Fruit fly (Drosophila melanogaster) whole organism, embryonic: Measurements from ENCODE around the gene CG34408.
A peak's percentile ranks its signal among the peaks of the same experiment; 100 is the strongest.

Experiments used
- Adf1 ChIP-seq: fragments of 200-800 bp; sonication (Bioruptor generic); IDR thresholded peaks from 2 replicates; pipeline ENCODE4 v1.3.6; 2022; ENCODE audit warnings: missing biosample characterization, missing genetic modification characterization
- Awh ChIP-seq: fragments of 200-800 bp; sonication (Bioruptor generic); IDR thresholded peaks from 2 replicates; pipeline ENCODE4, ENCODE4 v1.3.6; 2022; ENCODE audit warnings: missing biosample characterization, missing genetic modification characterization
- CG10654 ChIP-seq: fragments of 200-800 bp; sonication (Bioruptor generic); optimal IDR thresholded peaks from 2 replicates; lab custom pipeline; 2016; ENCODE audit warnings: missing biosample characterization, missing genetic modification characterization
- CG11247 ChIP-seq: fragments of 200-800 bp; sonication (Bioruptor generic); IDR thresholded peaks from 2 replicates; pipeline ENCODE4 v1.3.6; 2022; ENCODE audit warnings: missing biosample characterization, missing genetic modification characterization
- CG11398 ChIP-seq: fragments of 200-800 bp; sonication (Bioruptor generic); optimal IDR thresholded peaks from 2 replicates; lab custom pipeline; 2016; ENCODE audit warnings: missing biosample characterization, missing genetic modification characterization
- CG11560 ChIP-seq: fragments of 200-800 bp; sonication (Bioruptor generic); IDR thresholded peaks from 3 replicates; pipeline ENCODE4 v1.3.6; 2022; ENCODE audit warnings: missing biosample characterization, missing genetic modification characterization
- CG14667 ChIP-seq: fragments of 200-800 bp; sonication (Bioruptor generic); IDR thresholded peaks from 2 replicates; pipeline ENCODE4 v1.3.6; 2022; ENCODE audit warnings: missing biosample characterization, missing genetic modification characterization
- CG15073 ChIP-seq: fragments of 200-800 bp; sonication (Bioruptor generic); optimal IDR thresholded peaks from 2 replicates; lab custom pipeline; 2016; ENCODE audit warnings: missing biosample characterization, missing genetic modification characterization
- CG15479 ChIP-seq: fragments of 200-800 bp; sonication (Bioruptor generic); optimal IDR thresholded peaks from 3 replicates; lab custom pipeline; 2019; ENCODE audit warnings: missing biosample characterization, mild to moderate bottlenecking, missing genetic modification characterization, moderate library complexity
- CG17385 ChIP-seq: fragments of 200-800 bp; sonication (Bioruptor generic); optimal IDR thresholded peaks from 3 replicates; lab custom pipeline; 2018; ENCODE audit warnings: missing biosample characterization, mild to moderate bottlenecking, missing genetic modification characterization
- CG17912 ChIP-seq: fragments of 200-800 bp; sonication (Bioruptor generic); optimal IDR thresholded peaks from 2 replicates; lab custom pipeline; 2018; ENCODE audit warnings: missing biosample characterization, mild to moderate bottlenecking, missing genetic modification characterization
- CG1832 ChIP-seq: fragments of 200-800 bp; sonication (Bioruptor generic); optimal IDR thresholded peaks from 2 replicates; lab custom pipeline; 2017; ENCODE audit warnings: missing biosample characterization, mild to moderate bottlenecking, missing genetic modification characterization, inconsistent platforms
- CG42726 ChIP-seq: fragments of 200-800 bp; sonication (Bioruptor generic); IDR thresholded peaks from 2 replicates; pipeline ENCODE4 v1.3.6; 2022; ENCODE audit warnings: missing biosample characterization, missing genetic modification characterization; ENCODE audit not compliant: partially characterized antibody
- CG4360 ChIP-seq: fragments of 200-800 bp; sonication (Bioruptor generic); IDR thresholded peaks from 2 replicates; pipeline ENCODE4 v1.3.6; 2022; ENCODE audit warnings: missing biosample characterization, missing genetic modification characterization
- CG5245 ChIP-seq: fragments of 200-800 bp; sonication (Bioruptor generic); optimal IDR thresholded peaks from 3 replicates; lab custom pipeline; 2016; ENCODE audit warnings: missing biosample characterization, missing genetic modification characterization
- CG7556 ChIP-seq: fragments of 200-800 bp; sonication (Bioruptor generic); optimal IDR thresholded peaks from 2 replicates; lab custom pipeline; 2017; ENCODE audit warnings: missing biosample characterization, mild to moderate bottlenecking, missing genetic modification characterization
- CG8944 ChIP-seq: fragments of 200-800 bp; sonication (Bioruptor generic); optimal IDR thresholded peaks from 3 replicates; lab custom pipeline; 2016; ENCODE audit warnings: missing biosample characterization, missing genetic modification characterization
- CG9797 ChIP-seq: fragments of 200-800 bp; sonication (Bioruptor generic); optimal IDR thresholded peaks from 3 replicates; lab custom pipeline; 2018; ENCODE audit warnings: missing biosample characterization, mild to moderate bottlenecking, missing genetic modification characterization
- D19A ChIP-seq: fragments of 200-800 bp; optimal IDR thresholded peaks from 3 replicates; lab custom pipeline; 2019; ENCODE audit warnings: missing biosample characterization, mild to moderate bottlenecking, missing genetic modification characterization, moderate library complexity
- Doc2 ChIP-seq: fragments of 200-800 bp; sonication (Bioruptor generic); IDR thresholded peaks from 2 replicates; pipeline ENCODE4 v1.3.6; 2022; ENCODE audit warnings: missing biosample characterization, missing genetic modification characterization
- Dref ChIP-seq: fragments of 200-800 bp; sonication (Bioruptor generic); IDR thresholded peaks from 2 replicates; pipeline ENCODE4 v1.3.6; 2022; ENCODE audit warnings: missing biosample characterization, missing genetic modification characterization
- E2f2 ChIP-seq: fragments of 200-800 bp; sonication (Bioruptor generic); IDR thresholded peaks from 2 replicates; pipeline ENCODE4 v1.3.6; 2022; ENCODE audit warnings: missing biosample characterization, missing genetic modification characterization
- Elba2 ChIP-seq: fragments of 200-800 bp; sonication (Bioruptor generic); optimal IDR thresholded peaks from 3 replicates; lab custom pipeline; 2016; ENCODE audit warnings: missing biosample characterization, missing genetic modification characterization
- Hmr ChIP-seq: fragments of 200-800 bp; sonication (Bioruptor generic); optimal IDR thresholded peaks from 3 replicates; lab custom pipeline; 2017; ENCODE audit warnings: mild to moderate bottlenecking, missing biosample characterization, missing genetic modification reagents, missing genetic modification characterization
- Hr3 ChIP-seq: fragments of 200-800 bp; sonication (Bioruptor generic); optimal IDR thresholded peaks from 3 replicates; lab custom pipeline; 2016; ENCODE audit warnings: missing biosample characterization, missing genetic modification characterization
- Kr ChIP-seq: fragments of 200-800 bp; sonication (Bioruptor generic); optimal IDR thresholded peaks from 2 replicates; lab custom pipeline; 2017; ENCODE audit warnings: missing biosample characterization, mild to moderate bottlenecking, missing genetic modification characterization
- Max ChIP-seq: fragments of 200-800 bp; sonication (Bioruptor generic); optimal IDR thresholded peaks from 2 replicates; lab custom pipeline; 2016; ENCODE audit warnings: missing biosample characterization, mild to moderate bottlenecking, missing genetic modification characterization
- Med ChIP-seq: fragments of 200-800 bp; sonication (Bioruptor generic); peaks from one replicate; lab custom pipeline; 2016; ENCODE audit warnings: missing biosample characterization, missing genetic modification characterization, mild to moderate bottlenecking, inconsistent platforms, moderate library complexity
- Mes4 ChIP-seq: fragments of 200-800 bp; sonication (Bioruptor generic); optimal IDR thresholded peaks from 2 replicates; lab custom pipeline; 2016; ENCODE audit warnings: missing biosample characterization, missing genetic modification characterization
- Myb ChIP-seq: fragments of 200-800 bp; sonication (Bioruptor generic); optimal IDR thresholded peaks from 2 replicates; lab custom pipeline; 2016; ENCODE audit warnings: missing biosample characterization, missing genetic modification characterization
- NfI ChIP-seq: fragments of 200-800 bp; sonication (Bioruptor generic); optimal IDR thresholded peaks from 3 replicates; lab custom pipeline; 2018; ENCODE audit warnings: missing biosample characterization, mild to moderate bottlenecking, missing genetic modification characterization, moderate library complexity
- Pdp1 ChIP-seq, 2 experiments: fragments of 200-800 bp; sonication (Bioruptor generic); optimal IDR thresholded peaks; 3 replicates each; lab custom pipeline; 2016; ENCODE audit warnings: missing biosample characterization in 2 of 2, missing genetic modification characterization in 2 of 2, mild to moderate bottlenecking in 1 of 2, moderate library complexity in 1 of 2
- al ChIP-seq: fragments of 200-800 bp; sonication (Bioruptor generic); IDR thresholded peaks from 2 replicates; pipeline ENCODE4 v1.3.6; 2022; ENCODE audit warnings: missing biosample characterization, missing genetic modification characterization
- bab2 ChIP-seq: fragments of 200-800 bp; sonication (Bioruptor generic); optimal IDR thresholded peaks from 2 replicates; lab custom pipeline; 2016; ENCODE audit warnings: missing biosample characterization, missing genetic modification characterization
- bcd ChIP-seq: fragments of 200-800 bp; sonication (Bioruptor generic); optimal IDR thresholded peaks from 2 replicates; lab custom pipeline; 2017; ENCODE audit warnings: missing biosample characterization, mild to moderate bottlenecking, missing genetic modification characterization
- cato ChIP-seq: fragments of 200-800 bp; sonication (Bioruptor generic); optimal IDR thresholded peaks from 2 replicates; lab custom pipeline; 2016; ENCODE audit warnings: missing biosample characterization, missing genetic modification characterization, borderline replicate concordance
- cg ChIP-seq: fragments of 200-800 bp; sonication (Bioruptor generic); optimal IDR thresholded peaks from 3 replicates; lab custom pipeline; 2019; ENCODE audit warnings: missing biosample characterization, mild to moderate bottlenecking, missing genetic modification characterization, moderate library complexity
- ci ChIP-seq: fragments of 200-800 bp; sonication (Bioruptor generic); IDR thresholded peaks from 3 replicates; pipeline ENCODE4 v1.3.6; 2022; ENCODE audit warnings: missing biosample characterization, missing genetic modification characterization
- crp ChIP-seq, 2 experiments: fragments of 200-800 bp; sonication (Bioruptor generic); optimal IDR thresholded peaks; 2 replicates in 1 of 2; 3 replicates in 1 of 2; lab custom pipeline; 2017; ENCODE audit warnings: missing biosample characterization in 2 of 2, missing genetic modification characterization in 2 of 2, mild to moderate bottlenecking in 1 of 2, moderate library complexity in 1 of 2
- disco-r ChIP-seq: fragments of 200-800 bp; sonication (Bioruptor generic); optimal IDR thresholded peaks from 2 replicates; lab custom pipeline; 2016; ENCODE audit warnings: missing biosample characterization, missing genetic modification characterization
- dpn ChIP-seq, 2 experiments: fragments of 200-800 bp; sonication (Bioruptor generic); optimal IDR thresholded peaks; 3 replicates each; lab custom pipeline; 2016; ENCODE audit warnings: missing biosample characterization in 2 of 2, missing genetic modification characterization in 2 of 2
- fd64A ChIP-seq: fragments of 200-800 bp; sonication (Bioruptor generic); optimal IDR thresholded peaks from 3 replicates; lab custom pipeline; 2018; ENCODE audit warnings: missing biosample characterization, mild to moderate bottlenecking, missing genetic modification characterization
- h ChIP-seq: fragments of >200 bp; optimal IDR thresholded peaks from 2 replicates; lab custom pipeline; 2017
- insv ChIP-seq, 2 experiments: fragments of 200-800 bp; sonication (Bioruptor generic); optimal IDR thresholded peaks; 3 replicates each; lab custom pipeline; 2016 to 2018; ENCODE audit warnings: missing biosample characterization in 2 of 2, missing genetic modification characterization in 2 of 2
- nau ChIP-seq: fragments of 200-800 bp; sonication (Bioruptor generic); optimal IDR thresholded peaks from 3 replicates; lab custom pipeline; 2017; ENCODE audit warnings: missing biosample characterization, mild to moderate bottlenecking, missing genetic modification characterization, missing genetic modification reagents
- pum ChIP-seq: fragments of 200-800 bp; sonication (Bioruptor generic); optimal IDR thresholded peaks from 2 replicates; lab custom pipeline; 2016; ENCODE audit warnings: missing biosample characterization, missing genetic modification characterization
- pzg ChIP-seq: fragments of 200-800 bp; sonication (Bioruptor generic); optimal IDR thresholded peaks from 3 replicates; lab custom pipeline; 2018; ENCODE audit warnings: missing biosample characterization, mild to moderate bottlenecking, missing genetic modification characterization, moderate library complexity
- sr ChIP-seq: fragments of 200-800 bp; sonication (Bioruptor generic); IDR thresholded peaks from 3 replicates; pipeline ENCODE4 v1.3.6; 2022; ENCODE audit warnings: missing biosample characterization, missing genetic modification characterization
- twi ChIP-seq: fragments of 200-800 bp; optimal IDR thresholded peaks from 2 replicates; lab custom pipeline; 2019; ENCODE audit warnings: missing biosample characterization, mild to moderate bottlenecking, missing genetic modification characterization, moderate library complexity
- vfl ChIP-seq: fragments of 200-800 bp; sonication (Bioruptor generic); optimal IDR thresholded peaks from 2 replicates; lab custom pipeline; 2016; ENCODE audit warnings: missing biosample characterization, missing genetic modification characterization
- vnd ChIP-seq: fragments of 200-800 bp; sonication (Bioruptor generic); IDR thresholded peaks from 3 replicates; pipeline ENCODE4 v1.3.6; 2022; ENCODE audit warnings: missing biosample characterization, missing genetic modification characterization; ENCODE audit not compliant: partially characterized antibody
- zen2 ChIP-seq: fragments of 200-800 bp; sonication (Bioruptor generic); IDR thresholded peaks from 3 replicates; pipeline ENCODE4 v1.3.6; 2022; ENCODE audit warnings: missing biosample characterization, missing genetic modification characterization; ENCODE audit not compliant: partially characterized antibody

Gene CG34408

dm6 chrX:10212118-10212517, 7.8 kb upstream of the CG34408 start, which contains the start of gene Ypel (continued):
- TF ChIP-seq Awh (GFP tag; lab: Robert Waterston, UW), result no peak
- TF ChIP-seq h (lab: Kevin White, UChicago), result no peak
- no peak for TF ChIP-seq sr (GFP tag; lab: Robert Waterston, UW)
- peak; percentile 86 for TF ChIP-seq CG15479 (GFP tag; lab: Kevin White, UChicago)
- no peak for TF ChIP-seq CG11560 (tag; lab: Robert Waterston, UW)
- TF ChIP-seq Hmr, result no peak
- no peak for TF ChIP-seq Doc2 (GFP tag; lab: Robert Waterston, UW)
- no peak for TF ChIP-seq disco-r (GFP tag; lab: Kevin White, UChicago)
- peak in 1 of 2 experiments; percentile 78 for TF ChIP-seq Pdp1 (GFP tag; optimal IDR thresholded peaks at IDR 0.05; lab: Kevin White, UChicago)
- TF ChIP-seq cg, result no peak
- TF ChIP-seq Myb (GFP tag; lab: Kevin White, UChicago), result no peak
- TF ChIP-seq Kr (GFP tag; lab: Kevin White, UChicago), result no peak
- TF ChIP-seq CG8944, result no peak
- no peak for TF ChIP-seq CG7556 (GFP tag; lab: Kevin White, UChicago)
- TF ChIP-seq nau, result no peak
- TF ChIP-seq CG15073 (GFP tag; lab: Kevin White, UChicago), result no peak
- TF ChIP-seq vnd (GFP tag; lab: Robert Waterston, UW), result no peak
- TF ChIP-seq pum, result no peak
- TF ChIP-seq CG17385, result peak; percentile 80
- TF ChIP-seq NfI, result no peak
- TF ChIP-seq CG1832, result peak; percentile 6
- TF ChIP-seq vfl (GFP tag; lab: Kevin White, UChicago), result no peak
- peak; percentile 91 for TF ChIP-seq Elba2 (GFP tag; lab: Kevin White, UChicago)
- no peak for TF ChIP-seq zen2 (GFP tag; lab: Robert Waterston, UW)
- no peak for TF ChIP-seq Hr3
- peak; percentile 22 for TF ChIP-seq pzg
- no peak for TF ChIP-seq CG5245 (GFP tag; lab: Kevin White, UChicago)
- no peak for TF ChIP-seq al (GFP tag; lab: Robert Waterston, UW)
- TF ChIP-seq E2f2 (GFP tag; lab: Robert Waterston, UW), result peak; percentile 81
- TF ChIP-seq CG42726, result no peak
- no peak; the same call in 2 of the 3 replicates for TF ChIP-seq ci
- no peak for TF ChIP-seq twi (tag; lab: Kevin White, UChicago)
- no peak for TF ChIP-seq Adf1
- TF ChIP-seq CG14667 (GFP tag; lab: Robert Waterston, UW), result no peak
- TF ChIP-seq Mes4, result no peak
- no peak for TF ChIP-seq fd64A (GFP tag; lab: Kevin White, UChicago)
- TF ChIP-seq Dref, result no peak
- TF ChIP-seq CG11398 (GFP tag; lab: Kevin White, UChicago), result no peak
- no peak for TF ChIP-seq CG10654 (GFP tag; lab: Kevin White, UChicago)
- TF ChIP-seq CG9797, result peak; percentile 53
- no peak for TF ChIP-seq cato
- no peak for TF ChIP-seq CG17912 (GFP tag; lab: Kevin White, UChicago)
- TF ChIP-seq D19A (tag; lab: Kevin White, UChicago), result no peak
- no peak for TF ChIP-seq dpn (GFP tag; optimal IDR thresholded peaks at IDR 0.05; lab: Kevin White, UChicago)
- peak; percentile 60 to 92 for TF ChIP-seq insv (GFP tag; optimal IDR thresholded peaks at IDR 0.05; lab: Kevin White, UChicago)
- TF ChIP-seq CG4360 (GFP tag; lab: Robert Waterston, UW), result peak; percentile 83
- no peak for TF ChIP-seq CG11247
- peak; percentile 59 for TF ChIP-seq Med (GFP tag; lab: Kevin White, UChicago)
- TF ChIP-seq bab2 (GFP tag; lab: Kevin White, UChicago), result no peak
- TF ChIP-seq crp (GFP tag; optimal IDR thresholded peaks at IDR 0.05; lab: Kevin White, UChicago), result no peak
- TF ChIP-seq bcd (GFP tag; lab: Kevin White, UChicago), result no peak
- TF ChIP-seq Max (GFP tag; lab: Kevin White, UChicago), result no peak
